Worm (Caenorhabditis elegans) whole organism, midembryonic: ENCODE data around the gene rps-13.

Experiments used
- T22C8.4 ChIP-seq: fragments of 200-800 bp; sonication (Bioruptor generic); IDR thresholded peaks from 2 replicates; pipeline ENCODE4 v1.3.6; 2022; ENCODE audit warnings: missing genetic modification characterization, missing compliant biosample characterization
- cog-1 ChIP-seq: sonication (generic microtip); optimal IDR thresholded peaks from 2 replicates; lab custom pipeline; 2016; ENCODE audit warnings: missing genetic modification characterization, missing compliant biosample characterization
- flt-1 ChIP-seq: fragments of 200-800 bp; sonication (Bioruptor generic); IDR thresholded peaks from 2 replicates; pipeline ENCODE4 v1.3.6; 2022; ENCODE audit warnings: missing genetic modification characterization, missing compliant biosample characterization
- klf-2 ChIP-seq: fragments of 200-800 bp; sonication (Bioruptor generic); conservative IDR thresholded peaks from 2 replicates; pipeline ENCODE4 v1.3.6; 2022; ENCODE audit warnings: missing genetic modification reagents, missing genetic modification characterization, missing compliant biosample characterization
- med-1 ChIP-seq: sonication (generic microtip); optimal IDR thresholded peaks from 2 replicates; lab custom pipeline; 2017; ENCODE audit warnings: missing genetic modification characterization, mild to moderate bottlenecking, missing compliant biosample characterization, antibody characterized with exemption, missing genetic modification reagents; ENCODE audit not compliant: insufficient read depth
- ref-1 ChIP-seq: fragments of 200-800 bp; sonication (Bioruptor generic); conservative IDR thresholded peaks from 2 replicates; pipeline ENCODE4 v1.3.6; 2022; ENCODE audit warnings: missing genetic modification reagents, missing genetic modification characterization, missing compliant biosample characterization
- tab-1 ChIP-seq: fragments of 200-800 bp; sonication (Bioruptor generic); IDR thresholded peaks from 2 replicates; pipeline ENCODE4 v1.3.6; 2022; ENCODE audit warnings: missing genetic modification characterization, missing compliant biosample characterization
- ztf-23 ChIP-seq: fragments of 200-800 bp; sonication (Bioruptor generic); IDR thresholded peaks from 2 replicates; pipeline ENCODE4 v1.3.6; 2022; ENCODE audit warnings: missing genetic modification reagents, missing genetic modification characterization, missing compliant biosample characterization
- ztf-29 ChIP-seq: fragments of 200-800 bp; sonication (Bioruptor generic); IDR thresholded peaks from 2 replicates; pipeline ENCODE4 v1.3.6; 2022; ENCODE audit warnings: missing genetic modification reagents, missing genetic modification characterization, missing compliant biosample characterization

The rps-13 gene

DNA sequence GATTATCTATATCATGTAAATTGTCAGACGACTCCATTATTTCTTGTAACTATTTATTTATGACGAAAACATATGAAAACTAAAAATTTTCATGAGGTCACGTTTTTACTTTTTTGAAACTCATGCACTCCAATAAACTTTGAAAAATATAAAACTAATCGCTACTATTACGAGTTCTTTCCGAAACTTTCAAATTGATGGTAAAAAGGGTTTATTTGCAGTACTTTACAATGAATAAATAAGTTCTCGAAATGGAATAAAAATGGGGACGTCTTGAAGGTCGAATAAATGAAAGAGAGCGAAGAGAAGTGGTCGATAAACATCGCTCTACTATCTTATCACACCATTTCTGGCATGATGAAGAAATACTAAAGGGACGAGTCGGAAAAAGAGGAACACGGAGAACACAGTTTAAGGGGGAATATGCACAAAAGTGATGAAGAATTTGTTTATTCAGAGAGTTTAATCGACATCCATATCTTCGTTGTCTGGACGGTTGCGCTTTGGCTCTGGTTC lies 34.8 kb downstream of the rps-13 start, which contains the start of gene let-767:
let-767 (minus strand) TSS at position 51 of the 516 bp plus-strand sequence.
- no peak for TF ChIP-seq ztf-29
- no peak for TF ChIP-seq flt-1 (GFP tag; lab: Robert Waterston, UW)
- no peak for TF ChIP-seq med-1
- TF ChIP-seq cog-1 (tag; lab: Kevin White, UChicago), result no peak
- no peak for TF ChIP-seq T22C8.4 (GFP tag; lab: Robert Waterston, UW)
- TF ChIP-seq ref-1, result no peak
- TF ChIP-seq klf-2, result no peak
- no peak for TF ChIP-seq ztf-23
- no peak for TF ChIP-seq tab-1 (GFP tag; lab: Robert Waterston, UW)

DNA sequence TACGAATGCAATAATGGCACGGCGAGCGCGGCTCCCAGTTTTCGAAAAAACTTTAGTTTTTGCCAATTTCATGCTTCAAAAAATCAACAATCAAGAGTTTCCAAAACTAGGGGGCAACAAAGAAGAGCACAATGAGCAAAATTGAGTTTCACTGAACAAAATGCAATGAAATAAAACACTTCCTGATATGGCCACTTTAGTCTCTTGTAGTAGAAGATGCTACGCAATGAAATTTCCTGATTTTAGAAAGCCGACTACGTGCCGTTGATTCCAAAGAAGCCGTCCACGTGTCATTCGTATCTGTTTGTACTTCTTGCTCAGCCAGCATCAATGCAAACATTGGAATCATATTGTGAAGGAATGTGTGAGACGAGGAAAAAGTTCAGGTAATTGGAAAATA lies 40.4 kb downstream of the rps-13 start:
- no peak for TF ChIP-seq T22C8.4 (GFP tag; lab: Robert Waterston, UW)
- no peak for TF ChIP-seq ztf-23
- no peak for TF ChIP-seq ztf-29
- no peak for TF ChIP-seq ref-1
- no peak for TF ChIP-seq cog-1 (tag; lab: Kevin White, UChicago)

DNA sequence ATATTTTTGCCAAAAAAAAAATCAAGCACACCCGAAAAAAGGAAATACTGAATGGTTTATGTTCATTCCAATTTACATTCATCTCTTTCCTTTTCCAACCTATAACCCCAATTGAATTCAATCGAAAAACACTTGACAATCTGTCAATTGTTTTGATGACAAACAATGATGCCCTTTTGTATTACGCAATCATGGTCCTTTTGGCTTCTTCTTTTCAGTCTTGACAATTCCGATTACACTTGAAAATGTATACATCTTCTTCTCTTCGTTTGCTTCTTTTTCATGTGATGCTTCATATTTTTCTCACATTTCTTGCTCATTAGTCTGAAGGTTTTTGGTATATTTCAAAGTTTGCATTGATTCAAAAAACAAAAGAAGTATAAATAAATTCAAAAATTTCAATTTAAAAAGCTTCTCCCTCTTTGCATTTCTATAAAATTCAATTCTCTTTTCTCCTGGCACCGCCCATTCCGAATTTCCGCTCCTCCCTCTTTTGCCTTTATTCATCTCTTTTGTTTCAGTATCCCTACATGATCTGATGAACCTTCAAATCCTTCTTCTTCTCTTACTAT lies 43.5 kb downstream of the rps-13 start, which contains the start of gene C56G2.4:
C56G2.4 (plus strand) TSS at position 522 of the 572 bp plus-strand sequence.
- TF ChIP-seq flt-1 (GFP tag; lab: Robert Waterston, UW), result no peak
- no peak for TF ChIP-seq T22C8.4 (GFP tag; lab: Robert Waterston, UW)
- TF ChIP-seq ztf-23, result no peak
- no peak for TF ChIP-seq ztf-29
- TF ChIP-seq tab-1 (GFP tag; lab: Robert Waterston, UW), result no peak
- TF ChIP-seq klf-2, result no peak
- TF ChIP-seq ref-1, result no peak
- TF ChIP-seq cog-1 (tag; lab: Kevin White, UChicago), result no peak
- no peak for TF ChIP-seq med-1

DNA sequence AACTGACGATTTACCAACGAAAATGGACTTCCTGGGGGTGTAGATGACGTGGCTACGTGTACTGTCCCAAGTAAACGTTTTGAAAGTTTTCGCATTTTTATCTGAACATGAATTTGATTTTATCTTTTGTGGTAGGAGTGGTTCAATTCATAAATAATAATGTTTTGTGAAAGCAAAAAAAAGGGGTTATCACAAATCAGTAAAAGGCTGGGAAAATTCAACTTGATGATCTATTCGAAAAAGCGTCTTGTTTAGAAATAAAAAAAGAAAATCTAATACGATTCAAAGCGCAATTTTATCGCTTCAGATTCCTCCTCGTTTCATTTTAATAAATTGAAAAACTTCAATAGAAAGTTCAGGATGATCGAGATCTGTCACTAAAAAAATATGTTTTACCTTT lies 50.7 kb downstream of the rps-13 start, which contains the start of gene C56G2.5:
C56G2.5 (minus strand) TSS at position 101 of the 400 bp plus-strand sequence.
- no peak for TF ChIP-seq T22C8.4 (GFP tag; lab: Robert Waterston, UW)
- no peak for TF ChIP-seq klf-2
- no peak for TF ChIP-seq med-1
- no peak for TF ChIP-seq cog-1 (tag; lab: Kevin White, UChicago)
- TF ChIP-seq ztf-29, result no peak
- TF ChIP-seq ztf-23, result no peak
- TF ChIP-seq tab-1 (GFP tag; lab: Robert Waterston, UW), result no peak
- TF ChIP-seq flt-1 (GFP tag; lab: Robert Waterston, UW), result no peak
- no peak for TF ChIP-seq ref-1
